Worm (Caenorhabditis elegans) whole organism, young adult: Measurements from ENCODE around the gene F42H10.3.
A peak's percentile ranks its signal among the peaks of the same experiment; 100 is the strongest.

Experiments
- B0035.1 ChIP-seq: sonication (generic microtip); optimal IDR thresholded peaks from 2 replicates; lab custom pipeline; 2016; ENCODE audit warnings: missing genetic modification characterization, mild to moderate bottlenecking, missing compliant biosample characterization, missing genotype, missing genetic modification reagents
- C06A6.2 ChIP-seq: fragments of 200-800 bp; sonication (Bioruptor generic); conservative IDR thresholded peaks from 2 replicates; pipeline ENCODE4 v1.3.6; 2022; ENCODE audit warnings: missing genetic modification characterization, missing compliant biosample characterization
- F10E7.11 ChIP-seq: sonication (generic microtip); optimal IDR thresholded peaks from 2 replicates; lab custom pipeline; 2017; ENCODE audit warnings: mild to moderate bottlenecking, missing genetic modification characterization, moderate library complexity, missing compliant biosample characterization
- F37B4.10 ChIP-seq: fragments of 200-800 bp; sonication (Bioruptor generic); IDR thresholded peaks from 2 replicates; pipeline ENCODE4 v1.3.6; 2022; ENCODE audit warnings: missing genetic modification characterization, missing compliant biosample characterization
- F55B11.4 ChIP-seq: sonication (generic microtip); optimal IDR thresholded peaks from 2 replicates; lab custom pipeline; 2016; ENCODE audit warnings: missing compliant biosample characterization, missing genetic modification characterization, borderline replicate concordance; ENCODE audit not compliant: insufficient read depth
- Y53G8AR.9 ChIP-seq: fragments of 200-800 bp; sonication (Bioruptor generic); conservative IDR thresholded peaks from 2 replicates; pipeline ENCODE4 v1.3.6; 2022; ENCODE audit warnings: missing genetic modification reagents, missing genetic modification characterization, missing compliant biosample characterization
- Y56A3A.18 ChIP-seq: fragments of 200-800 bp; sonication (Bioruptor generic); IDR thresholded peaks from 2 replicates; pipeline ENCODE4 v1.3.6; 2022; ENCODE audit warnings: missing genetic modification reagents, missing genetic modification characterization, missing compliant biosample characterization
- aptf-2 ChIP-seq: fragments of 200-800 bp; sonication (Bioruptor generic); conservative IDR thresholded peaks from 2 replicates; pipeline ENCODE4 v1.3.6; 2022; ENCODE audit warnings: missing genetic modification reagents, missing genetic modification characterization, missing compliant biosample characterization
- athp-1 ChIP-seq: sonication (generic microtip); optimal IDR thresholded peaks from 2 replicates; lab custom pipeline; 2017; ENCODE audit warnings: mild to moderate bottlenecking, missing genetic modification characterization, missing compliant biosample characterization
- attf-3 ChIP-seq: fragments of 200-800 bp; sonication (Bioruptor generic); conservative IDR thresholded peaks from 2 replicates; pipeline ENCODE4 v1.3.6; 2022; ENCODE audit warnings: missing genetic modification reagents, missing genetic modification characterization, missing compliant biosample characterization
- ceh-27 ChIP-seq: fragments of 200-800 bp; sonication (Bioruptor generic); optimal IDR thresholded peaks from 2 replicates; lab custom pipeline; 2018; ENCODE audit warnings: mild to moderate bottlenecking, missing genetic modification characterization, moderate library complexity, missing compliant biosample characterization
- ceh-40 ChIP-seq: fragments of 200-800 bp; sonication (Bioruptor generic); IDR thresholded peaks from 2 replicates; pipeline ENCODE4 v1.3.6; 2022; ENCODE audit warnings: missing genetic modification characterization, missing compliant biosample characterization
- ceh-58 ChIP-seq: fragments of 200-800 bp; sonication (Bioruptor generic); IDR thresholded peaks from 2 replicates; pipeline ENCODE4 v1.3.6; 2022; ENCODE audit warnings: missing genetic modification characterization, missing compliant biosample characterization
- ceh-79 ChIP-seq: sonication (generic microtip); optimal IDR thresholded peaks from 2 replicates; lab custom pipeline; 2017; ENCODE audit warnings: mild to moderate bottlenecking, missing genetic modification characterization, missing compliant biosample characterization
- dox-1 ChIP-seq: fragments of 200-800 bp; sonication (Bioruptor generic); IDR thresholded peaks from 2 replicates; pipeline ENCODE4 v1.3.6; 2022; ENCODE audit warnings: missing genetic modification reagents, missing genetic modification characterization, missing compliant biosample characterization
- egl-18 ChIP-seq: fragments of 200-800 bp; sonication (Bioruptor generic); IDR thresholded peaks from 2 replicates; pipeline ENCODE4 v1.3.6; 2022; ENCODE audit warnings: missing genetic modification reagents, missing genetic modification characterization, missing compliant biosample characterization
- egl-44 ChIP-seq: fragments of 200-800 bp; sonication (Bioruptor generic); IDR thresholded peaks from 2 replicates; pipeline ENCODE4 v1.3.6; 2022; ENCODE audit warnings: missing genetic modification reagents, missing genetic modification characterization, missing compliant biosample characterization
- ets-4 ChIP-seq: fragments of 200-800 bp; sonication (Bioruptor generic); optimal IDR thresholded peaks from 2 replicates; lab custom pipeline; 2018; ENCODE audit warnings: mild to moderate bottlenecking, missing genetic modification characterization, missing compliant biosample characterization
- fkh-3 ChIP-seq: sonication (generic microtip); optimal IDR thresholded peaks from 2 replicates; lab custom pipeline; 2016; ENCODE audit warnings: mild to moderate bottlenecking, missing genetic modification characterization, missing compliant biosample characterization
- hlh-26 ChIP-seq: fragments of 200-800 bp; sonication (Bioruptor generic); conservative IDR thresholded peaks from 2 replicates; pipeline ENCODE4 v1.3.6; 2022; ENCODE audit warnings: missing genetic modification reagents, missing genetic modification characterization, missing compliant biosample characterization
- hmg-1.2 ChIP-seq: fragments of 200-800 bp; sonication (Bioruptor generic); IDR thresholded peaks from 2 replicates; pipeline ENCODE4 v1.3.6; 2022; ENCODE audit warnings: missing genetic modification reagents, missing genetic modification characterization, missing compliant biosample characterization
- hmg-20 ChIP-seq: fragments of 200-800 bp; sonication (Bioruptor generic); IDR thresholded peaks from 2 replicates; pipeline ENCODE4 v1.3.6; 2022; ENCODE audit warnings: missing genetic modification reagents, missing genetic modification characterization, missing compliant biosample characterization
- hrde-1 ChIP-seq: sonication (generic microtip); optimal IDR thresholded peaks from 2 replicates; lab custom pipeline; 2016; ENCODE audit warnings: missing genetic modification characterization, mild to moderate bottlenecking, missing compliant biosample characterization, moderate library complexity, missing genotype, missing genetic modification reagents, borderline replicate concordance
- lin-35 ChIP-seq, 3 experiments: fragments of 150-350 bp in 2 of 3; sonication (generic microtip) in 1 of 3; optimal IDR thresholded peaks; 2 replicates each; lab custom pipeline; 2014 to 2018; ENCODE audit warnings: missing biosample characterization in 3 of 3, missing genetic modification characterization in 3 of 3, missing genetic modification reagents in 3 of 3
- lin-40 ChIP-seq: sonication (generic microtip); optimal IDR thresholded peaks from 2 replicates; lab custom pipeline; 2016; ENCODE audit warnings: missing genetic modification characterization, mild to moderate bottlenecking, missing compliant biosample characterization, missing genotype, missing genetic modification reagents
- lin-54 ChIP-seq: fragments of 200-800 bp; sonication (Bioruptor generic); optimal IDR thresholded peaks from 2 replicates; lab custom pipeline; 2018; ENCODE audit warnings: mild to moderate bottlenecking, missing genetic modification characterization, missing compliant biosample characterization
- lir-1 ChIP-seq: fragments of 200-800 bp; sonication (Bioruptor generic); conservative IDR thresholded peaks from 2 replicates; pipeline ENCODE4 v1.3.6; 2022; ENCODE audit warnings: missing genetic modification reagents, missing genetic modification characterization, missing compliant biosample characterization
- repo-1 ChIP-seq: sonication (generic microtip); optimal IDR thresholded peaks from 2 replicates; lab custom pipeline; 2017; ENCODE audit warnings: mild to moderate bottlenecking, missing genetic modification characterization, missing compliant biosample characterization
- rpc-1 ChIP-seq, 2 experiments: fragments of 150-350 bp in 1 of 2; sonication (generic microtip) in 1 of 2; optimal IDR thresholded peaks; 2 replicates each; lab custom pipeline; 2014 to 2018; ENCODE audit warnings: missing biosample characterization in 1 of 2, missing genetic modification characterization in 1 of 2, missing genetic modification reagents in 1 of 2, missing genotype in 1 of 2
- sdz-38 ChIP-seq: sonication (generic microtip); optimal IDR thresholded peaks from 2 replicates; lab custom pipeline; 2016; ENCODE audit warnings: missing genotype, missing genetic modification characterization, missing compliant biosample characterization
- sea-2 ChIP-seq: fragments of 200-800 bp; sonication (Bioruptor generic); IDR thresholded peaks from 2 replicates; pipeline ENCODE4 v1.3.6; 2022; ENCODE audit warnings: missing genetic modification characterization, missing compliant biosample characterization
- snpc-1.1 ChIP-seq: sonication (generic microtip); optimal IDR thresholded peaks from 2 replicates; lab custom pipeline; 2017; ENCODE audit warnings: missing genetic modification characterization, mild to moderate bottlenecking, missing compliant biosample characterization, antibody characterized with exemption, moderate library complexity, missing genotype, missing genetic modification reagents; ENCODE audit not compliant: insufficient read depth
- snpc-3.4 ChIP-seq: sonication (generic microtip); optimal IDR thresholded peaks from 2 replicates; lab custom pipeline; 2017; ENCODE audit warnings: missing genetic modification characterization, mild to moderate bottlenecking, missing compliant biosample characterization, antibody characterized with exemption, moderate library complexity, missing genotype, missing genetic modification reagents
- tbp1 ChIP-seq: fragments of 200-800 bp; sonication (Bioruptor generic); optimal IDR thresholded peaks from 2 replicates; lab custom pipeline; 2018; ENCODE audit warnings: mild to moderate bottlenecking, missing genetic modification characterization, missing compliant biosample characterization
- unc-62 ChIP-seq: fragments of 150-350 bp; optimal IDR thresholded peaks from 2 replicates; lab custom pipeline; 2014; ENCODE audit warnings: missing biosample characterization, missing genetic modification reagents, missing genetic modification characterization
- zfh-2 ChIP-seq: fragments of 200-800 bp; sonication (Bioruptor generic); conservative IDR thresholded peaks from 2 replicates; pipeline ENCODE4 v1.3.6; 2022; ENCODE audit warnings: missing genetic modification reagents, missing genetic modification characterization, missing compliant biosample characterization
- ztf-28 ChIP-seq: fragments of 200-800 bp; sonication (Bioruptor generic); IDR thresholded peaks from 2 replicates; pipeline ENCODE4 v1.3.6; 2022; ENCODE audit warnings: missing genetic modification reagents, missing genetic modification characterization, missing compliant biosample characterization
- ztf-6 ChIP-seq: fragments of 200-800 bp; sonication (Bioruptor generic); IDR thresholded peaks from 2 replicates; pipeline ENCODE4 v1.3.6; 2022; ENCODE audit warnings: missing genetic modification reagents, missing genetic modification characterization, missing compliant biosample characterization

Gene F42H10.3

ce11 chrIII:8450494-8450893 is 33.5 kb upstream of the F42H10.3 start (continued):
- TF ChIP-seq F10E7.11, result no peak
- no peak for TF ChIP-seq B0035.1 (tag; lab: Kevin White, UChicago)
- TF ChIP-seq ceh-40 (GFP tag; lab: Robert Waterston, UW), result no peak
- TF ChIP-seq repo-1 (tag; lab: Kevin White, UChicago), result peak; percentile 39

DNA sequence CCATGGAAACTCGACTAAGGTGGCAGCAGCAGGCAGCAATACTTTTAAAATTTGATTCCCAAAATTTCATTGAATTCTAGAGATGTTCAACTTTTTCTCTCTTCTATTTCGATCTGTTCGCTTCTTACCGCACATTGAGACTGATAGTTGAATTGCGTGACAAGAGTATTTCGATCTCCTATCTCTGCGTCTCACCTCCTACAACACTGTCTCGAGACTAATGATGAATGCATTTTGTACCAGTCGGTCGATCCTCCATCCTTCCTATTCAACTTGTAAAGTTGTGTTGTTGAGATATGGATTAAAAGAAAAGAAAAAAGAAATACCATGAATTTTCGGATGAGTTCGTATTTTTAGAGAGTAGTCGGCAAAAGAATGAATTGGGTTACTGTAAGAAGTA is 32.8 kb upstream of the F42H10.3 start:
- TF ChIP-seq hmg-1.2 (GFP tag; lab: Robert Waterston, UW) (peak; percentile 54; the same call in 1 of the 2 replicates), ceh-79 (tag; lab: Kevin White, UChicago) (no peak), lin-35 (GFP tag; optimal IDR thresholded peaks at IDR 0.05; lab: Kevin White, UChicago) (no peak)
- TF ChIP-seq, all 124 proteins: peak for 1

- TF ChIP-seq sdz-38 (no peak), hmg-20 (GFP tag; lab: Robert Waterston, UW) (no peak), ztf-6 (GFP tag; lab: Robert Waterston, UW) (no peak), hlh-26 (no peak), ceh-58 (GFP tag; lab: Robert Waterston, UW) (no peak), athp-1 (tag; lab: Kevin White, UChicago) (no peak), F37B4.10 (GFP tag; lab: Robert Waterston, UW) (no peak)
- TF ChIP-seq, all 124 proteins: peak for 0
These were observed 26.3 kb upstream of the F42H10.3 start for ce11 chrIII:8457605-8458004.

- TF ChIP-seq ceh-79 (tag; lab: Kevin White, UChicago) (no peak), aptf-2 (GFP tag; lab: Robert Waterston, UW) (no peak), snpc-3.4 (no peak), Y53G8AR.9 (no peak), attf-3 (no peak), fkh-3 (no peak), snpc-1.1 (tag; lab: Kevin White, UChicago) (no peak), F37B4.10 (GFP tag; lab: Robert Waterston, UW) (no peak), ets-4 (GFP tag; lab: Kevin White, UChicago) (no peak), ceh-27 (GFP tag; lab: Kevin White, UChicago) (no peak), C06A6.2 (GFP tag; lab: Robert Waterston, UW) (no peak), rpc-1 (optimal IDR thresholded peaks at IDR 0.05; lab: Kevin White, UChicago) (no peak), rpc-1 (tag; optimal IDR thresholded peaks at IDR 0.05; lab: Kevin White, UChicago) (no peak), lin-40 (no peak), Y56A3A.18 (GFP tag; lab: Robert Waterston, UW) (no peak), egl-18 (GFP tag; lab: Robert Waterston, UW) (no peak), tbp1 (GFP tag; lab: Kevin White, UChicago) (no peak), dox-1 (GFP tag; lab: Robert Waterston, UW) (no peak)
These were observed 22.5 kb upstream of the F42H10.3 start for ce11 chrIII:8461410-8461809.

ce11 chrIII:8466735-8467134 is 17.2 kb upstream of the F42H10.3 start, which contains the start of gene mig-39:
Gene mig-39, plus strand, starts transcription at chrIII:8467035.
- no peak for TF ChIP-seq ztf-28
- no peak for TF ChIP-seq attf-3
- no peak for TF ChIP-seq egl-44 (GFP tag; lab: Robert Waterston, UW)
- no peak for TF ChIP-seq Y56A3A.18 (GFP tag; lab: Robert Waterston, UW)
- no peak for TF ChIP-seq rpc-1 (optimal IDR thresholded peaks at IDR 0.05; lab: Kevin White, UChicago)
- TF ChIP-seq rpc-1 (tag; optimal IDR thresholded peaks at IDR 0.05; lab: Kevin White, UChicago), result no peak
- TF ChIP-seq lin-54, result no peak
- no peak for TF ChIP-seq lir-1 (GFP tag; lab: Robert Waterston, UW)
- TF ChIP-seq sea-2 (GFP tag; lab: Robert Waterston, UW), result no peak
- TF ChIP-seq lin-40, result no peak
- TF ChIP-seq F37B4.10 (GFP tag; lab: Robert Waterston, UW), result no peak
- TF ChIP-seq aptf-2 (GFP tag; lab: Robert Waterston, UW), result no peak
- TF ChIP-seq F55B11.4 (tag; lab: Kevin White, UChicago), result no peak
- no peak for TF ChIP-seq zfh-2 (GFP tag; lab: Robert Waterston, UW)
- no peak for TF ChIP-seq hrde-1 (tag; lab: Kevin White, UChicago)
- no peak for TF ChIP-seq unc-62 (GFP tag; lab: Kevin White, UChicago)
